Fruit fly (Drosophila melanogaster) Kc167 (cell line): ENCODE data around the gene CG14551.

Experiments
- Myc ChIP-seq: fragments of >200 bp; optimal IDR thresholded peaks from 2 replicates; lab custom pipeline; 2017; ENCODE audit warnings: missing external identifiers
- ttk ChIP-seq: sonication (Bioruptor generic); optimal IDR thresholded peaks from 2 replicates; lab custom pipeline; 2017; ENCODE audit warnings: missing external identifiers

DNA sequence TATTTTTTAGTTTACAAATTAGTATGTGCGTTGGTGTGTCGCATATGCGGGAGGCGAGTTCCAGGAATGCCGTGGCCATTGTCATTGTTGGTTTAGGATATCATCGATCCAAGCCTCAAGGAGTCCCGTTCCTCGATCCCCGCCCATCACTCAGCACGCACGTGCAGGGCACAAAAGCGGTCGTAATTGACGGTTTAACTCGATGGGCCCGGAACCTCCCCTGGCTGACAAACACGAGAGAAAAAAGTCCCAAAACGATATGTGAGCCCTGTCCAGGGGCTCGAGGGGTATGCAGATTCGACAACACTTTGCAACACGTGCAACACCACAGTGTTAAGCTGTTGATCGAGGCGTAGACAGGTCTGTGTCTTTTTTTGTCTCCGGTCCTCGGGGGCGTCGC, 34.9 kb downstream of the CG14551 start:
- TF ChIP-seq Myc (lab: Kevin White, UChicago) (no peak), ttk (lab: Kevin White, UChicago) (no peak)
